Fruit fly (Drosophila melanogaster): ENCODE measurements around the gene SMC1.

Gene SMC1

DNA sequence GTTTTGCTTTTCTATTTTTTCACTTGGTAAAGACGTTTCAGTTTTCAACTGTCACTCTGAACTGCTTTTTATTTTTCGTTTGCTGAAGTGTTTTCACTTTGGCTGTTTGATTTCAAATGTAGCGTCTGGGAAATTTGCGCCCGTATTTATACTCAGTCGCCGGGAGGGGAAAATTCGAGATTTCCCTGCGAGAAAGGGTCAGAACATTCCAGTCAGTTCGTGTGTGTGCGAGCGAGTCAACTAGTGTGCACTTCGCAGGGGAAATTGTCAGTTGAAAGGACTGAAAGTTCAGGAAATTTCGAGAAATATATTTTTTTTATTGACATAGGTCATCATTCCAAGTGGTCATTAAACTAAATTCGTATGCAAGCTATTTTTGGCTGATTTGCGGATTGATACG, 899 bp upstream of the SMC1 start, which contains the start of gene Hsp68 (continued):
- TF ChIP-seq CG6854 (GFP tag; optimal IDR thresholded peaks at IDR 0.05) (peak; percentile 68), fkh (GFP tag; optimal IDR thresholded peaks at IDR 0.05) (peak; percentile 28), CG9139 (GFP tag; optimal IDR thresholded peaks at IDR 0.05) (no peak), CG32006 (GFP tag; optimal IDR thresholded peaks at IDR 0.05) (no peak), fd85E (GFP tag; optimal IDR thresholded peaks at IDR 0.05) (no peak), Sox15 (GFP tag; optimal IDR thresholded peaks at IDR 0.05) (no peak), ss (GFP tag; optimal IDR thresholded peaks at IDR 0.05) (peak in 1 of 2 experiments; percentile 49)

DNA sequence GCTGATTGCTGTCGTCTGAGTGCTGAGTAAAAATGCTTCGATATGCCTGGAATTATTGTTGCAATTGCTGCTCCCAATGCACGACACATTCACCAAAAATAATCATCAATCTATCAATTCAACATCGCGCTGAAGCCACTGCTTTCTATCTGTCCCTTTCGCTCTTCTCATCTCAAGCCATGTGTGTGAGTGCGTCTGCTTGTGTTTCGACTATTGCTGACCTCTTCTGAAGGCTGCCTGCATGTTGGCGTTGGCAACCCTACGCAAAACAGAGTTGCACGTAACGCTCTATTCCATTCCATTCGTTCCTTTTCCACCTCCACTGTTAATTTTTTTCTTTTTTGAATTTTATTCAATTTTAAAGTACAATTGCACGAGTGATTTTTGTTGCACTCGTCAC, 7.6 kb downstream of the SMC1 start:
- no peak for TF ChIP-seq CG8319 (GFP tag; optimal IDR thresholded peaks at IDR 0.05)
- no peak for TF ChIP-seq Hr39 (GFP tag; optimal IDR thresholded peaks at IDR 0.05)
- TF ChIP-seq CG10631 (GFP tag; optimal IDR thresholded peaks at IDR 0.05), result no peak
- TF ChIP-seq Ets21C (GFP tag; optimal IDR thresholded peaks at IDR 0.05), result no peak
- TF ChIP-seq ss (GFP tag; optimal IDR thresholded peaks at IDR 0.05), result no peak
- TF ChIP-seq Smox (GFP tag; optimal IDR thresholded peaks at IDR 0.05), result no peak
- TF ChIP-seq salr (GFP tag; optimal IDR thresholded peaks at IDR 0.05), result no peak
- TF ChIP-seq CG3919 (GFP tag; optimal IDR thresholded peaks at IDR 0.05), result no peak
- TF ChIP-seq CG6854 (GFP tag; optimal IDR thresholded peaks at IDR 0.05), result no peak
- TF ChIP-seq OdsH (GFP tag; optimal IDR thresholded peaks at IDR 0.05), result no peak
- no peak for TF ChIP-seq CG11294 (GFP tag; IDR thresholded peaks at IDR 0.05)
- TF ChIP-seq CG6163 (GFP tag; IDR thresholded peaks at IDR 0.05), result no peak
- no peak for TF ChIP-seq svp (GFP tag)

DNA sequence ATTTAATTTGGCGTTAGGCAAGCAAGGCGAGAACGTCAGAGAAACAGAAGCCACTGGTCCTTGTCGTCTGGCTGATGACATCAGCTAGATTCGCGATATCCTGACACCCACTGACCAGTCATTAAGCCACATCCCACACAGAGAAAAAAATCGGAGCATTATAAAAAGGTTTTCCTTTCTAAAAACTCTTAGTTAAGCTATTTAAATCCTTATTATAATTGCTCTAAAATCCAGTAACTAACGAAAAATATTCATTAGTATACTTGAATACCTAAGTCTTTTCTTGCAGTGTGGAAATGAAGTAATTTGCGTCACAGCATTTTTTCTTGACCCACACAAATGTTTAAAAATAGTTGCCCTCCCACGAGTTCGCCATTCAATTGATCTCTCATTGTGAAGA, 10.7 kb downstream of the SMC1 start:
- no peak for TF ChIP-seq Hr39 (GFP tag; optimal IDR thresholded peaks at IDR 0.05)
- TF ChIP-seq dsx (GFP tag; optimal IDR thresholded peaks at IDR 0.05; ENCODE audit: poor library complexity, severe bottlenecking), result no peak
- no peak for TF ChIP-seq Blimp-1 (GFP tag; optimal IDR thresholded peaks at IDR 0.05)
- TF ChIP-seq CG31627 (GFP tag; optimal IDR thresholded peaks at IDR 0.05), result no peak
- no peak for TF ChIP-seq Ets21C (GFP tag; optimal IDR thresholded peaks at IDR 0.05)
- no peak for TF ChIP-seq CG7368 (GFP tag; optimal IDR thresholded peaks at IDR 0.05)
- no peak for TF ChIP-seq Lpt (GFP tag; optimal IDR thresholded peaks at IDR 0.05)
- no peak for TF ChIP-seq CG9139 (GFP tag; optimal IDR thresholded peaks at IDR 0.05)
- TF ChIP-seq ss (GFP tag; optimal IDR thresholded peaks at IDR 0.05), result no peak
- no peak for TF ChIP-seq spab (GFP tag; optimal IDR thresholded peaks at IDR 0.05)
- TF ChIP-seq CG6808 (GFP tag; optimal IDR thresholded peaks at IDR 0.05), result no peak
- no peak for TF ChIP-seq vri (GFP tag; optimal IDR thresholded peaks at IDR 0.05)
- no peak for TF ChIP-seq Eip93F (GFP tag; optimal IDR thresholded peaks at IDR 0.05)
- no peak for TF ChIP-seq CG10669 (GFP tag; optimal IDR thresholded peaks at IDR 0.05)
- no peak for TF ChIP-seq CG1621 (tag; optimal IDR thresholded peaks at IDR 0.05)
- no peak for TF ChIP-seq CG8119 (GFP tag; IDR thresholded peaks at IDR 0.05)
- TF ChIP-seq topi (GFP tag; optimal IDR thresholded peaks at IDR 0.05), result no peak
- TF ChIP-seq Hr38 (GFP tag; optimal IDR thresholded peaks at IDR 0.05), result no peak
- TF ChIP-seq CG6792 (GFP tag; optimal IDR thresholded peaks at IDR 0.05), result no peak

- TF ChIP-seq Eip78C (GFP tag) (no peak), CG31627 (GFP tag; optimal IDR thresholded peaks at IDR 0.05) (no peak), Sox15 (GFP tag; optimal IDR thresholded peaks at IDR 0.05) (no peak)
Observed at dm6 chr3R:24069965-24070364, 11.9 kb downstream of the SMC1 start.

DNA sequence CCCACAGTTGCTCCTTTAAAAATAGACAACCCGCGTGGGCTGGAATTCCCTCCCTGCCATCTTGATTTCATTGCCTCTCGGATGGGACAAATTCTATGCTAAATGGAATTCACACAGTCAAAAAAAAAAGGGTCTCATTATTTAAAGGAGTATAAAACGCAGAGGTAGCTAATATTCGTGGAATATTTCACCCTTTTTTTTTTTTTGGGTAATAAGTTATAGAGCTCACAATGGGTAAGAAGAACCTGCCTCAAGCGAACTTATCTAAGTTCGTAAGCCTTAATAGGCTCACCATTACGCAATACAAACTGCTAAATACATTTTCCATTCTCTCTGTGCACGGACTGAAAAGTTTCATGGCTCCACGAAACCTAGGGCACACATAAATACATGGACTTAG, 15.6 kb downstream of the SMC1 start:
- TF ChIP-seq CG1621 (tag; optimal IDR thresholded peaks at IDR 0.05) (no peak), CG16779 (tag; optimal IDR thresholded peaks at IDR 0.05) (no peak), dsx (GFP tag; optimal IDR thresholded peaks at IDR 0.05; ENCODE audit: poor library complexity, severe bottlenecking) (no peak), salr (GFP tag; optimal IDR thresholded peaks at IDR 0.05) (peak in 1 of 2 experiments; percentile 10), ss (GFP tag; optimal IDR thresholded peaks at IDR 0.05) (no peak), CG8319 (GFP tag; optimal IDR thresholded peaks at IDR 0.05) (no peak), Sox102F (GFP tag; optimal IDR thresholded peaks at IDR 0.05) (no peak), vri (GFP tag; optimal IDR thresholded peaks at IDR 0.05) (no peak), Eip93F (GFP tag; optimal IDR thresholded peaks at IDR 0.05) (no peak), Eip78C (GFP tag) (peak; percentile 55), net (GFP tag; optimal IDR thresholded peaks at IDR 0.05) (no peak), Ets21C (GFP tag; optimal IDR thresholded peaks at IDR 0.05) (no peak), CG4318 (GFP tag; optimal IDR thresholded peaks at IDR 0.05) (no peak), Met (GFP tag; optimal IDR thresholded peaks at IDR 0.05) (no peak), Eip75B (GFP tag; optimal IDR thresholded peaks at IDR 0.05) (peak; percentile 12), CG34406 (GFP tag; optimal IDR thresholded peaks at IDR 0.05) (no peak), CG3032 (tag; optimal IDR thresholded peaks at IDR 0.05) (no peak), CG8119 (GFP tag; IDR thresholded peaks at IDR 0.05) (0 out of 3 replicates have a peak, but pooled peaks have one; percentile 32), CG11762 (GFP tag; optimal IDR thresholded peaks at IDR 0.05; ENCODE audit: insufficient read depth) (no peak), CG11294 (GFP tag; IDR thresholded peaks at IDR 0.05) (no peak), CG7368 (GFP tag; optimal IDR thresholded peaks at IDR 0.05) (no peak)

Measured in whole organism, prepupa.